Worm (Caenorhabditis elegans): ENCODE measurements around the gene K02D10.3.

ce11 chrIII:8766467-8766866, 5.3 kb downstream of the K02D10.3 start:
- TF ChIP-seq dao-5 (tag; optimal IDR thresholded peaks at IDR 0.05) (no peak), him-1 (tag; optimal IDR thresholded peaks at IDR 0.05) (no peak), W03F9.2 (tag; optimal IDR thresholded peaks at IDR 0.05) (no peak)

Data from whole organism, L4/young adult.